Worm (Caenorhabditis elegans): ENCODE results near the gene zif-1.

ce11 chrIII:9010047-9010446 is 7.5 kb downstream of the zif-1 start, which contains the start of gene F59B2.8:
- no peak for TF ChIP-seq lin-39 (tag; optimal IDR thresholded peaks at IDR 0.05)
- TF ChIP-seq ztf-11 (tag; optimal IDR thresholded peaks at IDR 0.05), result no peak
- TF ChIP-seq snpc-4 (tag; optimal IDR thresholded peaks at IDR 0.05), result no peak
- no peak for TF ChIP-seq elt-3 (tag; optimal IDR thresholded peaks at IDR 0.05)
- TF ChIP-seq zag-1 (tag; optimal IDR thresholded peaks at IDR 0.05), result no peak
- no peak for TF ChIP-seq ceh-16 (tag; optimal IDR thresholded peaks at IDR 0.05)

Data from whole organism, L2 larva.